Fruit fly (Drosophila melanogaster): ENCODE data around the gene Dnaaf6.
A peak's percentile ranks its signal among the peaks of the same experiment; 100 is the strongest.

The Dnaaf6 gene

DNA sequence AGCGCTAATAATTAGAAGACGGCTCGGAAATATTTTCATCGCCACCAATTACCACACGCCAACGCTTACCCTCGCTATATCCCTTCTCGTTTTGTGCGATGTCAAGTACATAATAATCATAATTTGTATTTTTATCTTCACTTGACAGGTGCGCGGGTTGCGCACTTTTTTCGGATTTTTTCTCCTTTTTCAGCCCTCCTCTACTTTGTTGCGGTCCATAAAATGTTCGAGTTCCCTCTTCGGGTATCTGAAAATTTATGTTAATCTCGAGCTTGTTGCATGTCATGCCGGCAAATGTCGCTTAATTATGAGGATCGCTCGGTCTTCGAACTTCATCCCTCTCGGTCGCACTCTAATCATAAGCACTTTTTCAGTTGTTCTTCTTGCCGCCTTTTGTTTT, 39.4 kb upstream of the Dnaaf6 start (continued):
- TF ChIP-seq rib (GFP tag; IDR thresholded peaks at IDR 0.05), result no peak
- TF ChIP-seq CG5180 (GFP tag; optimal IDR thresholded peaks at IDR 0.05), result peak; percentile 16
- TF ChIP-seq Dll (GFP tag; IDR thresholded peaks at IDR 0.05; ENCODE audit: partially characterized antibody), result 0 out of 4 replicates have a peak, but pooled peaks have one; percentile 40
- no peak for TF ChIP-seq CG8924 (tag; optimal IDR thresholded peaks at IDR 0.05)
- TF ChIP-seq dmrt99B (tag; optimal IDR thresholded peaks at IDR 0.05), result no peak
- no peak for TF ChIP-seq hb (GFP tag; IDR thresholded peaks at IDR 0.05; ENCODE audit: partially characterized antibody)
- TF ChIP-seq jumu (GFP tag; optimal IDR thresholded peaks at IDR 0.05), result no peak
- peak; percentile 40 for TF ChIP-seq CG7745 (tag; optimal IDR thresholded peaks at IDR 0.05)
- TF ChIP-seq Chrac-16 (GFP tag; optimal IDR thresholded peaks at IDR 0.05), result no peak

DNA sequence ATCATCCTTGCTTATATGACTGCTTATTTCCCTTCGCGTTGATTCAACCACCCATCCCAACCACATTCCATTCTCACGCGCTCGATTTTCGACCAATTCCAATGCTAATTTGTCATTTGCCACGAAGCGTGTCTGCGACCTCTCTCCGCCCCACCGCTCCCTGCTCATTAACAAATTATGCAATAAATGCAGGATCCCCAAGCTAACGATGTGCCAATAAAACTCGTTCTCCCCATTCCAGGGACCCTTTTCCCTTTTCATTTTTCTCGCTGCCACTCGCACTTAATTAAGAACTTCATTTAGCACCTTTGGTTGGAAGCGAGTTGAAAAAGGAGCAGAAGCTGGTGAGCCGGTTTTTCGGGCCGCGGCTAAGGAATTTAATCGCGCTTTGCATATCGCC, 38.6 kb upstream of the Dnaaf6 start:
- TF ChIP-seq gcm (GFP tag; optimal IDR thresholded peaks at IDR 0.05) (no peak), Dad (GFP tag; optimal IDR thresholded peaks at IDR 0.05) (no peak), pita (GFP tag; optimal IDR thresholded peaks at IDR 0.05) (no peak), jigr1 (GFP tag; IDR thresholded peaks at IDR 0.05) (no peak), Pdp1 (GFP tag; optimal IDR thresholded peaks at IDR 0.05) (peak in 1 of 2 experiments; percentile 28), lola (GFP tag; optimal IDR thresholded peaks at IDR 0.05) (no peak), TFAM (GFP tag; optimal IDR thresholded peaks at IDR 0.05) (no peak), ci (GFP tag; IDR thresholded peaks at IDR 0.05) (0 out of 3 replicates have a peak, but pooled peaks have one; percentile 16), CG10654 (GFP tag; optimal IDR thresholded peaks at IDR 0.05) (no peak), ase (GFP tag; IDR thresholded peaks at IDR 0.05) (no peak)

DNA sequence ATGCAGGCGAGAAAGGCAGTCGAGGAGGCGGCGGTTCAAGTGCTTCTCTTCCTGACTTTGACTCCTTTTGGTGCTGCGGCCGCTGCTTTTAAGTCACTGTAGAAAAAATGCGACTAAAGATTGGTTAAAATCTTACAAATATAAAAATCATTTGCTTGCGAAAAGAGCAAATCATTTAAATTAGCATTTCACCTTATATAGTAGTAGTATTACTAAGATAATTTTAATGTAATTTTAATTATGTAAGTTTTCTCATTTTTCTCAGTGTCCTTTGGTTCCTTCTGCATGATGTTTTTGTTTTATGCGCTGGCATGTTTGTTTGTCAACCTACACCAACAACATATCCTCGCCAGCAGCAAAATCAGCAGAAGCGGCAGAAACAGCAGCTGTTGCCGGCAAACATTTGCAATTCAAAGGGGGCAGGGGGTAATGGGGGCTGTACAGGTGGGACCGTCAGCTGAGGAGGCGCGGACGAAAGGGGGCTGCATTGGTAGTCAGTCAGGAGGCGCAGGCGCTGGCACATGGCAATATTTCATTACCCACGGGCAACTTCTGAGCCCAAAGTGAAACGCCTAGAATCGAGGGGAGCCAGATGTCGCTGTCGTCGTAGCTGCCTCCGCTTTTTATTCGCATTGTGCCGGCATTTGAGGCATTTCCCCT, 37.2 kb upstream of the Dnaaf6 start:
- no peak for TF ChIP-seq CG7928 (GFP tag; optimal IDR thresholded peaks at IDR 0.05)
- peak; percentile 17 for TF ChIP-seq gem (tag; optimal IDR thresholded peaks at IDR 0.05)
- peak; percentile 13 for TF ChIP-seq Med (GFP tag)
- no peak for TF ChIP-seq CG1233 (GFP tag; optimal IDR thresholded peaks at IDR 0.05)
- 0 out of 2 replicates have a peak, but pooled peaks have one; percentile 11 for TF ChIP-seq CG4360 (GFP tag; IDR thresholded peaks at IDR 0.05)
- peak; percentile 49 for TF ChIP-seq nom (GFP tag; optimal IDR thresholded peaks at IDR 0.05)
- peak; percentile 73 for TF ChIP-seq lbe (GFP tag; optimal IDR thresholded peaks at IDR 0.05)
- TF ChIP-seq CG2712 (tag; optimal IDR thresholded peaks at IDR 0.05), result peak; percentile 4
- TF ChIP-seq dmrt11E (tag; optimal IDR thresholded peaks at IDR 0.05), result peak; percentile 18
- TF ChIP-seq Ets65A (GFP tag), result peak; percentile 57
- peak in 1 of 2 experiments; percentile 57 for TF ChIP-seq bsh (GFP tag; optimal IDR thresholded peaks at IDR 0.05)
- no peak for TF ChIP-seq YL-1 (GFP tag; optimal IDR thresholded peaks at IDR 0.05)
- TF ChIP-seq prd (optimal IDR thresholded peaks at IDR 0.05), result no peak
- 0 out of 3 replicates have a peak, but pooled peaks have one; percentile 22 for TF ChIP-seq prd (GFP tag; IDR thresholded peaks at IDR 0.05)
- TF ChIP-seq Nf-YC (tag; optimal IDR thresholded peaks at IDR 0.05), result no peak
- peak; percentile 32 for TF ChIP-seq corto (GFP tag; optimal IDR thresholded peaks at IDR 0.05)
- TF ChIP-seq Drgx (GFP tag; IDR thresholded peaks at IDR 0.05), result peak; percentile 72
- TF ChIP-seq ewg (GFP tag; optimal IDR thresholded peaks at IDR 0.05), result peak; percentile 13
- no peak for TF ChIP-seq ara (GFP tag; IDR thresholded peaks at IDR 0.05)
- peak; percentile 57; the same call in 1 of the 2 replicates for TF ChIP-seq crol (GFP tag; IDR thresholded peaks at IDR 0.05)
